Worm (Caenorhabditis elegans): ENCODE results near the gene Y41E3.19.

DNA sequence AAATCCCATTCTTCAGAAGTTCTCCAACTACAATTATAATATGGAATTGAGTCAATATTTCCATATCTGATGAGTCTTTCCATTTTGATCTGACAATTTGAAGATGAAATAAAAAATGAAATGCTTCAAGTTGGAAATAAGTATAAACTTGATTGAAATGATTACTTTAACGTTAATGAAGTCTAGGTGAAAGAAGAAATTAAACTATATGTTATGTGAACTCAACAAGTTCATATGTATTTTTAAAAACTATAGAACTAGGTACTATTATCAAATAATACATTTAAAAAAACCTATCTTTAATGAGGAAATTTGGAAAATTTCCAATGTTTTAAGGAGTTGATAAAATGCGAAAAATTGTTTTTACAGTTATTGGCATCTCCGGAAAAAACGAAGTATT lies 42.4 kb downstream of the Y41E3.19 start, which contains the start of gene srt-49:
- TF ChIP-seq pha-4 (tag; optimal IDR thresholded peaks at IDR 0.05) (no peak), bed-3 (GFP tag; optimal IDR thresholded peaks at IDR 0.05) (no peak), lin-13 (tag; optimal IDR thresholded peaks at IDR 0.05) (no peak), elt-3 (tag; optimal IDR thresholded peaks at IDR 0.05) (no peak), unc-39 (tag; optimal IDR thresholded peaks at IDR 0.05) (no peak), elt-1 (tag; optimal IDR thresholded peaks at IDR 0.05; ENCODE audit: borderline replicate concordance, insufficient read depth) (no peak)

Measured in whole organism, mixed stage, embryonic.